Fruit fly (Drosophila melanogaster) whole organism, prepupa: ENCODE results near the gene Vha26.

Experiments
- CG16779 ChIP-seq: fragments of 200-800 bp; sonication (Bioruptor generic); optimal IDR thresholded peaks from 3 replicates; lab custom pipeline; 2017; ENCODE audit warnings: missing biosample characterization, mild to moderate bottlenecking, missing genetic modification characterization
- CG3032 ChIP-seq: fragments of 200-800 bp; optimal IDR thresholded peaks from 2 replicates; lab custom pipeline; 2019; ENCODE audit warnings: missing biosample characterization, mild to moderate bottlenecking, missing genetic modification characterization, moderate library complexity
- CG34406 ChIP-seq: fragments of 200-800 bp; sonication (Bioruptor generic); optimal IDR thresholded peaks from 3 replicates; lab custom pipeline; 2016; ENCODE audit warnings: missing biosample characterization, missing genetic modification characterization
- CG4318 ChIP-seq: fragments of 200-800 bp; sonication (Bioruptor generic); optimal IDR thresholded peaks from 3 replicates; lab custom pipeline; 2017; ENCODE audit warnings: missing biosample characterization, mild to moderate bottlenecking, missing genetic modification characterization
- CG8319 ChIP-seq: fragments of 200-800 bp; sonication (Bioruptor generic); optimal IDR thresholded peaks from 3 replicates; lab custom pipeline; 2016; ENCODE audit warnings: missing biosample characterization, missing genetic modification characterization
- Hr4 ChIP-seq: fragments of 200-800 bp; sonication (Bioruptor generic); optimal IDR thresholded peaks from 3 replicates; lab custom pipeline; 2016; ENCODE audit warnings: missing biosample characterization, missing genetic modification characterization
- Smox ChIP-seq: fragments of 200-800 bp; sonication (Bioruptor generic); optimal IDR thresholded peaks from 3 replicates; lab custom pipeline; 2016; ENCODE audit warnings: missing biosample characterization, missing genetic modification characterization
- dac ChIP-seq: fragments of 200-800 bp; sonication (Bioruptor generic); optimal IDR thresholded peaks from 2 replicates; lab custom pipeline; 2017; ENCODE audit warnings: missing biosample characterization, mild to moderate bottlenecking, missing genetic modification characterization
- esn ChIP-seq: fragments of 200-800 bp; sonication (Bioruptor generic); optimal IDR thresholded peaks from 2 replicates; lab custom pipeline; 2016; ENCODE audit warnings: missing biosample characterization, mild to moderate bottlenecking, missing genetic modification characterization, moderate library complexity
- fd85E ChIP-seq: fragments of 200-800 bp; sonication (Bioruptor generic); optimal IDR thresholded peaks from 3 replicates; lab custom pipeline; 2016; ENCODE audit warnings: missing biosample characterization, missing genetic modification characterization
- svp ChIP-seq: fragments of 200-800 bp; sonication (Bioruptor generic); peaks from one replicate; lab custom pipeline; 2016; ENCODE audit warnings: missing biosample characterization, missing genetic modification characterization

dm6 chr3R:5636519-5637430, 45.2 kb downstream of the Vha26 start, which contains the start of the genes CG31548 and CG12170:
- TF ChIP-seq dac (GFP tag; lab: Kevin White, UChicago) (no peak), CG4318 (GFP tag; lab: Kevin White, UChicago) (no peak), CG16779 (tag; lab: Kevin White, UChicago) (no peak), CG34406 (GFP tag; lab: Kevin White, UChicago) (no peak), Smox (GFP tag; lab: Kevin White, UChicago) (no peak), fd85E (GFP tag; lab: Kevin White, UChicago) (no peak), CG8319 (GFP tag; lab: Kevin White, UChicago) (no peak), esn (GFP tag; lab: Kevin White, UChicago) (peak; percentile 69), Hr4 (GFP tag; lab: Kevin White, UChicago) (no peak), svp (GFP tag; lab: Kevin White, UChicago) (peak; percentile 63), CG3032 (tag; lab: Kevin White, UChicago) (peak; percentile 38)
